Fruit fly (Drosophila melanogaster): Measurements from ENCODE around the gene CG8478.
A peak's percentile ranks its signal among the peaks of the same experiment; 100 is the strongest.

The CG8478 gene

dm6 chr3R:9740713-9741112 is 22.7 kb upstream of the CG8478 start, which contains the start of gene Pnn (continued):
- TF ChIP-seq Nf-YB (GFP tag; optimal IDR thresholded peaks at IDR 0.05) (no peak), unpg (GFP tag; optimal IDR thresholded peaks at IDR 0.05) (no peak), ind (GFP tag; optimal IDR thresholded peaks at IDR 0.05) (no peak), CG8924 (tag; optimal IDR thresholded peaks at IDR 0.05) (peak; percentile 52), ems (GFP tag; optimal IDR thresholded peaks at IDR 0.05) (no peak), Sry-β (GFP tag; optimal IDR thresholded peaks at IDR 0.05) (peak; percentile 48), Ravus (GFP tag; IDR thresholded peaks at IDR 0.05) (no peak), E2f2 (GFP tag; IDR thresholded peaks at IDR 0.05) (peak; percentile 29; the same call in 1 of the 2 replicates), YL-1 (GFP tag; optimal IDR thresholded peaks at IDR 0.05) (peak; percentile 21), zen (tag; optimal IDR thresholded peaks at IDR 0.05) (peak; percentile 39), Lpt (GFP tag; optimal IDR thresholded peaks at IDR 0.05) (no peak), Gsc (GFP tag; IDR thresholded peaks at IDR 0.05) (no peak), ase (GFP tag; IDR thresholded peaks at IDR 0.05) (no peak), vfl (GFP tag; optimal IDR thresholded peaks at IDR 0.05) (no peak), CG9437 (GFP tag; optimal IDR thresholded peaks at IDR 0.05) (peak; percentile 22), Med (GFP tag) (peak; percentile 56), slou (GFP tag; optimal IDR thresholded peaks at IDR 0.05) (no peak), trem (tag; optimal IDR thresholded peaks at IDR 0.05) (peak; percentile 67), ewg (GFP tag; optimal IDR thresholded peaks at IDR 0.05) (no peak), abd-A (tag; optimal IDR thresholded peaks at IDR 0.05) (peak; percentile 64), NK7.1 (GFP tag; optimal IDR thresholded peaks at IDR 0.05) (no peak), CG32772 (GFP tag; IDR thresholded peaks at IDR 0.05) (no peak), CG9215 (GFP tag; IDR thresholded peaks at IDR 0.05) (no peak), tx (GFP tag; optimal IDR thresholded peaks at IDR 0.05) (no peak), Doc3 (GFP tag; IDR thresholded peaks at IDR 0.05; ENCODE audit: partially characterized antibody) (peak; percentile 86), CG1233 (GFP tag; optimal IDR thresholded peaks at IDR 0.05) (no peak), Atf6 (GFP tag; IDR thresholded peaks at IDR 0.05) (no peak), CG13123 (GFP tag; optimal IDR thresholded peaks at IDR 0.05) (no peak), tio (GFP tag; optimal IDR thresholded peaks at IDR 0.05) (no peak), CG15696 (tag; optimal IDR thresholded peaks at IDR 0.05) (no peak), CG18764 (GFP tag; optimal IDR thresholded peaks at IDR 0.05) (no peak), CG8281 (tag; optimal IDR thresholded peaks at IDR 0.05) (no peak), CG14860 (GFP tag; IDR thresholded peaks at IDR 0.05; ENCODE audit: partially characterized antibody) (peak; percentile 81), sug (tag; optimal IDR thresholded peaks at IDR 0.05) (peak; percentile 10), Adf1 (GFP tag; IDR thresholded peaks at IDR 0.05) (no peak), CG2712 (tag; optimal IDR thresholded peaks at IDR 0.05) (peak; percentile 42), Dip2 (GFP tag; IDR thresholded peaks at IDR 0.05) (no peak), CG2678 (tag; optimal IDR thresholded peaks at IDR 0.05) (no peak), phol (tag; optimal IDR thresholded peaks at IDR 0.05) (peak; percentile 21), CG12744 (GFP tag; optimal IDR thresholded peaks at IDR 0.05) (no peak), D19A (tag; optimal IDR thresholded peaks at IDR 0.05) (no peak), vnd (GFP tag; IDR thresholded peaks at IDR 0.05; ENCODE audit: partially characterized antibody) (peak; percentile 90), CG7357 (GFP tag; IDR thresholded peaks at IDR 0.05) (no peak), nmo (GFP tag; optimal IDR thresholded peaks at IDR 0.05) (peak; percentile 47), CG18262 (tag; optimal IDR thresholded peaks at IDR 0.05) (peak; percentile 17), peb (GFP tag; IDR thresholded peaks at IDR 0.05) (no peak), pfk (GFP tag; optimal IDR thresholded peaks at IDR 0.05) (no peak), CG12155 (GFP tag; optimal IDR thresholded peaks at IDR 0.05) (no peak), CG1024 (GFP tag; IDR thresholded peaks at IDR 0.05) (no peak), CG17359 (tag; optimal IDR thresholded peaks at IDR 0.05) (no peak), gce (GFP tag; IDR thresholded peaks at IDR 0.05) (no peak), bbx (GFP tag; IDR thresholded peaks at IDR 0.05; ENCODE audit: partially characterized antibody) (peak; percentile 88)

Measured in whole organism, embryonic.